Worm (Caenorhabditis elegans) whole organism, late embryonic: ENCODE results near the gene ced-2.

Experiments used
- C38D4.7 ChIP-seq: fragments of 200-800 bp; sonication (Bioruptor generic); optimal IDR thresholded peaks from 2 replicates; lab custom pipeline; 2018; ENCODE audit warnings: mild to moderate bottlenecking, missing genetic modification characterization, moderate library complexity, missing compliant biosample characterization
- Y22D7AL.16 ChIP-seq: sonication (generic microtip); optimal IDR thresholded peaks from 2 replicates; lab custom pipeline; 2016; ENCODE audit warnings: missing genetic modification characterization, missing compliant biosample characterization
- ahr-1 ChIP-seq: sonication (generic microtip); optimal IDR thresholded peaks from 2 replicates; lab custom pipeline; 2016; ENCODE audit warnings: missing genetic modification characterization, missing compliant biosample characterization
- ceh-14 ChIP-seq: sonication (generic microtip); optimal IDR thresholded peaks from 2 replicates; lab custom pipeline; 2016; ENCODE audit warnings: missing genotype, missing genetic modification characterization, missing compliant biosample characterization
- ceh-24 ChIP-seq: sonication (generic microtip); optimal IDR thresholded peaks from 2 replicates; lab custom pipeline; 2016; ENCODE audit warnings: mild to moderate bottlenecking, missing genetic modification characterization, missing compliant biosample characterization
- ceh-30 ChIP-seq: fragments of 150-350 bp; optimal IDR thresholded peaks from 2 replicates; lab custom pipeline; 2014; ENCODE audit warnings: missing biosample characterization, missing genetic modification characterization
- ceh-45 ChIP-seq: fragments of 200-800 bp; sonication (Bioruptor generic); IDR thresholded peaks from 2 replicates; pipeline ENCODE4 v1.3.6; 2022; ENCODE audit warnings: missing genetic modification reagents, missing genetic modification characterization, missing compliant biosample characterization
- ceh-48 ChIP-seq: sonication (generic microtip); optimal IDR thresholded peaks from 2 replicates; lab custom pipeline; 2016; ENCODE audit warnings: missing genetic modification characterization, inconsistent platforms, missing compliant biosample characterization
- ceh-9 ChIP-seq: sonication (generic microtip); optimal IDR thresholded peaks from 2 replicates; lab custom pipeline; 2016; ENCODE audit warnings: mild to moderate bottlenecking, missing genetic modification characterization, inconsistent platforms, missing compliant biosample characterization
- dve-1 ChIP-seq: sonication (generic microtip); optimal IDR thresholded peaks from 2 replicates; lab custom pipeline; 2017; ENCODE audit warnings: antibody characterized with exemption, mild to moderate bottlenecking, missing genetic modification characterization, missing compliant biosample characterization
- elt-2 ChIP-seq: sonication (generic microtip); optimal IDR thresholded peaks from 2 replicates; lab custom pipeline; 2016; ENCODE audit warnings: missing genetic modification reagents, missing genetic modification characterization, missing compliant biosample characterization
- elt-4 ChIP-seq: sonication (generic microtip); optimal IDR thresholded peaks from 2 replicates; lab custom pipeline; 2016; ENCODE audit warnings: missing genetic modification characterization, missing compliant biosample characterization
- ets-4 ChIP-seq: sonication (generic microtip); optimal IDR thresholded peaks from 2 replicates; lab custom pipeline; 2016; ENCODE audit warnings: missing genetic modification characterization, missing compliant biosample characterization
- eyg-1 ChIP-seq: sonication (generic microtip); optimal IDR thresholded peaks from 2 replicates; lab custom pipeline; 2016; ENCODE audit warnings: missing genotype, missing genetic modification characterization, missing compliant biosample characterization
- fax-1 ChIP-seq: sonication (generic microtip); optimal IDR thresholded peaks from 2 replicates; lab custom pipeline; 2016; ENCODE audit warnings: missing genotype, missing genetic modification characterization, missing compliant biosample characterization
- gmeb-2 ChIP-seq: sonication (generic microtip); optimal IDR thresholded peaks from 2 replicates; lab custom pipeline; 2016; ENCODE audit warnings: missing genetic modification characterization, inconsistent platforms, missing compliant biosample characterization
- hlh-13 ChIP-seq: fragments of 200-800 bp; sonication (Bioruptor generic); optimal IDR thresholded peaks from 2 replicates; lab custom pipeline; 2018; ENCODE audit warnings: mild to moderate bottlenecking, missing genetic modification characterization, missing compliant biosample characterization
- hlh-15 ChIP-seq: sonication (generic microtip); optimal IDR thresholded peaks from 2 replicates; lab custom pipeline; 2016; ENCODE audit warnings: missing genetic modification characterization, missing compliant biosample characterization
- hlh-8 ChIP-seq: sonication (generic microtip); optimal IDR thresholded peaks from 2 replicates; lab custom pipeline; 2016; ENCODE audit warnings: missing genotype, missing genetic modification characterization, missing compliant biosample characterization
- lim-6 ChIP-seq: sonication (generic microtip); optimal IDR thresholded peaks from 2 replicates; lab custom pipeline; 2016; ENCODE audit warnings: missing genetic modification characterization, missing compliant biosample characterization
- lin-11 ChIP-seq: fragments of 200-800 bp; sonication (Bioruptor generic); optimal IDR thresholded peaks from 2 replicates; lab custom pipeline; 2018; ENCODE audit warnings: mild to moderate bottlenecking, missing genetic modification characterization, missing compliant biosample characterization
- madf-2 ChIP-seq: sonication (generic microtip); optimal IDR thresholded peaks from 2 replicates; lab custom pipeline; 2017; ENCODE audit warnings: missing genetic modification characterization, missing compliant biosample characterization
- mec-3 ChIP-seq: sonication (generic microtip); optimal IDR thresholded peaks from 2 replicates; lab custom pipeline; 2016; ENCODE audit warnings: borderline replicate concordance, missing genetic modification characterization, missing compliant biosample characterization
- nfya-1 ChIP-seq: sonication (generic microtip); optimal IDR thresholded peaks from 2 replicates; lab custom pipeline; 2017; ENCODE audit warnings: missing genetic modification characterization, mild to moderate bottlenecking, missing compliant biosample characterization, antibody characterized with exemption, moderate library complexity
- nhr-232 ChIP-seq: sonication (generic microtip); optimal IDR thresholded peaks from 2 replicates; lab custom pipeline; 2016; ENCODE audit warnings: missing genetic modification characterization, missing compliant biosample characterization
- npax-4 ChIP-seq: sonication (generic microtip); optimal IDR thresholded peaks from 2 replicates; lab custom pipeline; 2016; ENCODE audit warnings: missing genetic modification characterization, missing compliant biosample characterization
- odd-2 ChIP-seq: sonication (generic microtip); optimal IDR thresholded peaks from 2 replicates; lab custom pipeline; 2017; ENCODE audit warnings: antibody characterized with exemption, mild to moderate bottlenecking, missing genetic modification characterization, missing compliant biosample characterization
- pax-1 ChIP-seq: fragments of 150-350 bp; optimal IDR thresholded peaks from 2 replicates; lab custom pipeline; 2014; ENCODE audit warnings: missing biosample characterization, missing genetic modification characterization
- pha-4 ChIP-seq: fragments of 150-350 bp; optimal IDR thresholded peaks from 2 replicates; lab custom pipeline; 2018; ENCODE audit warnings: missing biosample characterization, missing genetic modification reagents, missing genetic modification characterization
- pqm-1 ChIP-seq: sonication (generic microtip); optimal IDR thresholded peaks from 2 replicates; lab custom pipeline; 2016; ENCODE audit warnings: missing genetic modification characterization, missing compliant biosample characterization
- rnt-1 ChIP-seq: sonication (generic microtip); optimal IDR thresholded peaks from 2 replicates; lab custom pipeline; 2016; ENCODE audit warnings: missing genetic modification characterization, missing compliant biosample characterization
- sdc-2 ChIP-seq: sonication (generic microtip); optimal IDR thresholded peaks from 2 replicates; lab custom pipeline; 2016; ENCODE audit warnings: missing genotype, missing genetic modification characterization, missing compliant biosample characterization
- sox-2 ChIP-seq: fragments of 200-800 bp; sonication (Bioruptor generic); IDR thresholded peaks from 2 replicates; pipeline ENCODE4 v1.3.6; 2022; ENCODE audit warnings: missing genetic modification reagents, missing genetic modification characterization, missing compliant biosample characterization
- sox-4 ChIP-seq: sonication (generic microtip); optimal IDR thresholded peaks from 2 replicates; lab custom pipeline; 2017; ENCODE audit warnings: mild to moderate bottlenecking, missing genetic modification characterization, inconsistent platforms, missing compliant biosample characterization
- syd-9 ChIP-seq: sonication (generic microtip); optimal IDR thresholded peaks from 2 replicates; lab custom pipeline; 2016; ENCODE audit warnings: mild to moderate bottlenecking, missing genetic modification characterization, moderate library complexity, missing compliant biosample characterization
- tbx-2 ChIP-seq: sonication (generic microtip); optimal IDR thresholded peaks from 2 replicates; lab custom pipeline; 2016; ENCODE audit warnings: missing genetic modification characterization, missing compliant biosample characterization
- tbx-7 ChIP-seq: sonication (generic microtip); optimal IDR thresholded peaks from 2 replicates; lab custom pipeline; 2016; ENCODE audit warnings: missing genotype, missing genetic modification characterization, missing compliant biosample characterization
- ttx-3 ChIP-seq: sonication (generic microtip); optimal IDR thresholded peaks from 2 replicates; lab custom pipeline; 2016; ENCODE audit warnings: missing genetic modification reagents, missing genetic modification characterization, missing compliant biosample characterization
- unc-3 ChIP-seq, 2 experiments: fragments of 200-800 bp in 1 of 2; sonication (Bioruptor generic) in 1 of 2; sonication (generic microtip) in 1 of 2; conservative IDR thresholded peaks in 1 of 2; optimal IDR thresholded peaks in 1 of 2; 2 replicates each; pipeline versions ENCODE4 v1.3.6 to Lab custom; 2016 to 2022; ENCODE audit warnings: missing compliant biosample characterization in 2 of 2, missing genetic modification characterization in 2 of 2, missing genetic modification reagents in 1 of 2
- unc-42 ChIP-seq: sonication (generic microtip); optimal IDR thresholded peaks from 2 replicates; lab custom pipeline; 2016; ENCODE audit warnings: missing genotype, missing genetic modification characterization, missing compliant biosample characterization
- unc-55 ChIP-seq: sonication (generic microtip); optimal IDR thresholded peaks from 2 replicates; lab custom pipeline; 2017; ENCODE audit warnings: missing biosample characterization, missing genetic modification reagents, missing genetic modification characterization
- ztf-16 ChIP-seq: sonication (generic microtip); optimal IDR thresholded peaks from 2 replicates; lab custom pipeline; 2017; ENCODE audit warnings: missing genetic modification characterization, missing compliant biosample characterization

The ced-2 gene

ce11 chrIV:1563476-1564131 lies 33.5 kb upstream of the ced-2 start, which contains the start of gene Y41D4B.15:
Gene Y41D4B.15 (plus strand): TSS chrIV:1564081.
- TF ChIP-seq C38D4.7 (GFP tag; lab: Kevin White, UChicago) (no peak), fax-1 (tag; lab: Kevin White, UChicago) (no peak), ceh-9 (tag; lab: Kevin White, UChicago) (no peak), unc-55 (GFP tag; lab: Kevin White, UChicago) (no peak), odd-2 (tag; lab: Kevin White, UChicago) (no peak), dve-1 (tag; lab: Kevin White, UChicago) (no peak), ztf-16 (tag; lab: Kevin White, UChicago) (no peak), syd-9 (no peak), ceh-48 (no peak), ceh-24 (tag; lab: Kevin White, UChicago) (no peak), ahr-1 (tag; lab: Kevin White, UChicago) (no peak), elt-2 (tag; lab: Kevin White, UChicago) (no peak), unc-42 (tag; lab: Kevin White, UChicago) (no peak)

- no peak for TF ChIP-seq sox-4
- TF ChIP-seq ceh-45: no peak
- TF ChIP-seq ttx-3 (tag; lab: Kevin White, UChicago): no peak
- TF ChIP-seq rnt-1 (tag; lab: Kevin White, UChicago): no peak
- TF ChIP-seq unc-3 (GFP tag; conservative IDR thresholded peaks at IDR 0.05; lab: Robert Waterston, UW): no peak
- TF ChIP-seq unc-3 (tag; optimal IDR thresholded peaks at IDR 0.05; lab: Kevin White, UChicago): no peak
- TF ChIP-seq nfya-1 (tag; lab: Kevin White, UChicago): no peak
- TF ChIP-seq sox-2 (GFP tag; lab: Robert Waterston, UW): no peak
- no peak for TF ChIP-seq tbx-2 (tag; lab: Kevin White, UChicago)
- TF ChIP-seq hlh-13 (GFP tag; lab: Kevin White, UChicago): no peak
- TF ChIP-seq ceh-30 (tag; lab: Kevin White, UChicago): no peak
- TF ChIP-seq ceh-9 (tag; lab: Kevin White, UChicago): no peak
- no peak for TF ChIP-seq pqm-1 (tag; lab: Kevin White, UChicago)
- no peak for TF ChIP-seq lim-6 (tag; lab: Kevin White, UChicago)
- no peak for TF ChIP-seq tbx-7
- no peak for TF ChIP-seq lin-11 (tag; lab: Kevin White, UChicago)
- no peak for TF ChIP-seq Y22D7AL.16
Measured at ce11 chrIV:1565725-1566124, 31.4 kb upstream of the ced-2 start.

ce11 chrIV:1567577-1567976 lies 29.5 kb upstream of the ced-2 start:
- TF ChIP-seq pha-4 (no peak), nfya-1 (tag; lab: Kevin White, UChicago) (peak; percentile 96)
- TF ChIP-seq, all 69 proteins: peak for 1

- TF ChIP-seq hlh-15 (tag; lab: Kevin White, UChicago): no peak
- TF ChIP-seq nfya-1 (tag; lab: Kevin White, UChicago): no peak
- TF ChIP-seq eyg-1 (tag; lab: Kevin White, UChicago): no peak
- TF ChIP-seq npax-4 (tag; lab: Kevin White, UChicago): no peak
- TF ChIP-seq ahr-1 (tag; lab: Kevin White, UChicago): no peak
- TF ChIP-seq elt-4 (tag; lab: Kevin White, UChicago): no peak
- no peak for TF ChIP-seq madf-2
- TF ChIP-seq mec-3 (tag; lab: Kevin White, UChicago): no peak
- TF ChIP-seq unc-3 (GFP tag; conservative IDR thresholded peaks at IDR 0.05; lab: Robert Waterston, UW): no peak
- no peak for TF ChIP-seq unc-3 (tag; optimal IDR thresholded peaks at IDR 0.05; lab: Kevin White, UChicago)
- TF ChIP-seq pax-1 (tag; lab: Kevin White, UChicago): no peak
- TF ChIP-seq ceh-14 (tag; lab: Kevin White, UChicago): no peak
- TF ChIP-seq tbx-7: no peak
- no peak for TF ChIP-seq sdc-2 (tag; lab: Kevin White, UChicago)
- no peak for TF ChIP-seq elt-2 (tag; lab: Kevin White, UChicago)
- TF ChIP-seq ets-4 (tag; lab: Kevin White, UChicago): no peak
- TF ChIP-seq gmeb-2 (tag; lab: Kevin White, UChicago): no peak
- TF ChIP-seq hlh-8 (tag; lab: Kevin White, UChicago): no peak
- TF ChIP-seq ttx-3 (tag; lab: Kevin White, UChicago): no peak
- TF ChIP-seq nhr-232 (tag; lab: Kevin White, UChicago): no peak
Measured at ce11 chrIV:1576731-1577130, 20.4 kb upstream of the ced-2 start, which contains the start of gene Y41D4B.14. Gene Y41D4B.14 (plus strand): TSS chrIV:1577031.
